Worm (Caenorhabditis elegans): ENCODE results near the gene fbxa-74.

Gene fbxa-74

ce11 chrIII:1652181-1652580 is 46.6 kb downstream of the fbxa-74 start, which contains the start of gene Y22D7AL.1:
Gene Y22D7AL.1 (plus strand): TSS chrIII:1652481.
- TF ChIP-seq fax-1 (tag; optimal IDR thresholded peaks at IDR 0.05), result no peak
- no peak for TF ChIP-seq pha-4 (tag; optimal IDR thresholded peaks at IDR 0.05)
- no peak for TF ChIP-seq pat-9 (tag; optimal IDR thresholded peaks at IDR 0.05)
- TF ChIP-seq unc-86 (tag; optimal IDR thresholded peaks at IDR 0.05), result no peak
- TF ChIP-seq pqm-1 (tag; optimal IDR thresholded peaks at IDR 0.05), result no peak
- TF ChIP-seq pax-1 (tag; optimal IDR thresholded peaks at IDR 0.05), result no peak
- no peak for TF ChIP-seq ceh-34 (tag; optimal IDR thresholded peaks at IDR 0.05)
- TF ChIP-seq ceh-48 (tag; optimal IDR thresholded peaks at IDR 0.05), result no peak
- no peak for TF ChIP-seq nfya-1 (tag; optimal IDR thresholded peaks at IDR 0.05)
- no peak for TF ChIP-seq elt-4 (tag; optimal IDR thresholded peaks at IDR 0.05)
- no peak for TF ChIP-seq unc-42 (tag; optimal IDR thresholded peaks at IDR 0.05)
- TF ChIP-seq hlh-8 (tag; optimal IDR thresholded peaks at IDR 0.05), result no peak
- no peak for TF ChIP-seq sox-4 (tag; optimal IDR thresholded peaks at IDR 0.05)
- TF ChIP-seq ztf-16 (tag; optimal IDR thresholded peaks at IDR 0.05), result no peak
- no peak for TF ChIP-seq ceh-24 (tag; optimal IDR thresholded peaks at IDR 0.05)
- no peak for TF ChIP-seq dmd-4 (tag; optimal IDR thresholded peaks at IDR 0.05; ENCODE audit: borderline replicate concordance)
- TF ChIP-seq F13H6.1 (tag; optimal IDR thresholded peaks at IDR 0.05), result no peak

Measured in whole organism, late embryonic.